Fruit fly (Drosophila melanogaster) S2 (cell line): ENCODE results near the gene GstZ2.

ENCODE experiments used
- CG8478 ChIP-seq: fragments of >200 bp; optimal IDR thresholded peaks from 2 replicates; lab custom pipeline; 2018
- CTCF ChIP-seq, 2 experiments: fragments of >200 bp; optimal IDR thresholded peaks; 2 replicates each; lab custom pipeline; 2018

dm6 chr3R:9437618-9438017, 22.8 kb downstream of the GstZ2 start:
- TF ChIP-seq CG8478 (lab: Kevin White, UChicago) (no peak), CTCF (optimal IDR thresholded peaks at IDR 0.05; lab: Kevin White, UChicago) (no peak)
